Worm (Caenorhabditis elegans) whole organism, L2 larva: Measurements from ENCODE around the gene sri-38.
"Not testable (repeated sequence)": the region's sequence is repeated elsewhere in the genome, so short reads cannot be mapped to it uniquely, and the experiment has no call there.

ENCODE experiments used
- C34F6.9 ChIP-seq: fragments of 150-350 bp; optimal IDR thresholded peaks from 2 replicates; lab custom pipeline; 2014; ENCODE audit warnings: missing biosample characterization, missing genetic modification characterization
- R02D3.7 ChIP-seq: fragments of 150-350 bp; optimal IDR thresholded peaks from 2 replicates; lab custom pipeline; 2014; ENCODE audit warnings: missing biosample characterization, missing genetic modification characterization
- aly-2 ChIP-seq: fragments of 150-350 bp; optimal IDR thresholded peaks from 2 replicates; lab custom pipeline; 2014; ENCODE audit warnings: missing biosample characterization, missing genetic modification characterization
- blmp-1 ChIP-seq: sonication (generic microtip); optimal IDR thresholded peaks from 2 replicates; lab custom pipeline; 2017; ENCODE audit warnings: missing genetic modification characterization, mild to moderate bottlenecking, missing compliant biosample characterization, antibody characterized with exemption, moderate library complexity; ENCODE audit not compliant: insufficient read depth
- crh-2 ChIP-seq: sonication (generic microtip); optimal IDR thresholded peaks from 2 replicates; lab custom pipeline; 2017; ENCODE audit warnings: missing biosample characterization, missing genetic modification characterization
- dmd-4 ChIP-seq: sonication (generic microtip); optimal IDR thresholded peaks from 2 replicates; lab custom pipeline; 2017; ENCODE audit warnings: missing biosample characterization, missing genetic modification characterization
- elt-3 ChIP-seq: sonication (generic microtip); optimal IDR thresholded peaks from 2 replicates; lab custom pipeline; 2017; ENCODE audit warnings: missing biosample characterization, missing genetic modification characterization
- fos-1 ChIP-seq: fragments of 150-350 bp; optimal IDR thresholded peaks from 2 replicates; lab custom pipeline; 2014; ENCODE audit warnings: missing biosample characterization, missing genetic modification characterization
- gmeb-1 ChIP-seq: fragments of 150-350 bp; optimal IDR thresholded peaks from 2 replicates; lab custom pipeline; 2014; ENCODE audit warnings: missing biosample characterization, missing genetic modification characterization
- lin-11 ChIP-seq: fragments of 150-350 bp; sonication (generic microtip); optimal IDR thresholded peaks from 2 replicates; lab custom pipeline; 2014; ENCODE audit warnings: missing biosample characterization, missing genetic modification characterization, inconsistent platforms, mixed read lengths
- lin-13 ChIP-seq: fragments of 150-350 bp; optimal IDR thresholded peaks from 2 replicates; lab custom pipeline; 2014; ENCODE audit warnings: missing biosample characterization, missing genetic modification reagents, missing genetic modification characterization
- lsy-2 ChIP-seq, 2 experiments: fragments of 150-350 bp in 1 of 2; sonication (generic microtip) in 1 of 2; optimal IDR thresholded peaks; 2 replicates each; lab custom pipeline; 2014 to 2017; ENCODE audit warnings: missing biosample characterization in 2 of 2, missing genetic modification characterization in 2 of 2
- mdl-1 ChIP-seq, 2 experiments: fragments of 150-350 bp in 1 of 2; sonication (generic microtip) in 1 of 2; optimal IDR thresholded peaks; 2 replicates each; lab custom pipeline; 2017; ENCODE audit warnings: missing biosample characterization in 2 of 2, missing genetic modification characterization in 2 of 2
- nhr-11 ChIP-seq: fragments of 150-350 bp; optimal IDR thresholded peaks from 2 replicates; lab custom pipeline; 2014; ENCODE audit warnings: missing biosample characterization, missing genetic modification characterization
- nhr-12 ChIP-seq: fragments of 150-350 bp; optimal IDR thresholded peaks from 2 replicates; lab custom pipeline; 2014; ENCODE audit warnings: missing biosample characterization, missing genetic modification characterization
- nhr-21 ChIP-seq: fragments of 150-350 bp; optimal IDR thresholded peaks from 2 replicates; lab custom pipeline; 2014; ENCODE audit warnings: missing biosample characterization, missing genetic modification characterization
- nhr-25 ChIP-seq: fragments of 150-350 bp; sonication (generic microtip); optimal IDR thresholded peaks from 3 replicates; lab custom pipeline; 2014; ENCODE audit warnings: missing biosample characterization, missing genetic modification characterization
- nhr-77 ChIP-seq: fragments of 150-350 bp; optimal IDR thresholded peaks from 2 replicates; lab custom pipeline; 2014; ENCODE audit warnings: missing biosample characterization, missing genetic modification characterization
- peb-1 ChIP-seq: fragments of 150-350 bp; optimal IDR thresholded peaks from 2 replicates; lab custom pipeline; 2014; ENCODE audit warnings: missing biosample characterization, missing genetic modification characterization
- skn-1 ChIP-seq: sonication (generic microtip); optimal IDR thresholded peaks from 2 replicates; lab custom pipeline; 2017; ENCODE audit warnings: missing biosample characterization, missing genetic modification characterization
- sma-9 ChIP-seq, 2 experiments: fragments of 150-350 bp in 1 of 2; sonication (generic microtip) in 1 of 2; optimal IDR thresholded peaks; 2 replicates each; lab custom pipeline; 2014 to 2016; ENCODE audit warnings: missing genetic modification characterization in 2 of 2, mild to moderate bottlenecking in 1 of 2, missing biosample characterization in 1 of 2, missing compliant biosample characterization in 1 of 2, missing genetic modification reagents in 1 of 2, moderate library complexity in 1 of 2
- unc-55 ChIP-seq: fragments of 150-350 bp; sonication (generic microtip); optimal IDR thresholded peaks from 3 replicates; lab custom pipeline; 2014; ENCODE audit warnings: missing biosample characterization, missing genetic modification reagents, missing genetic modification characterization
- unc-62 ChIP-seq: fragments of 150-350 bp; optimal IDR thresholded peaks from 2 replicates; lab custom pipeline; 2014; ENCODE audit warnings: missing biosample characterization, missing genetic modification reagents, missing genetic modification characterization
- zag-1 ChIP-seq: fragments of 150-350 bp; optimal IDR thresholded peaks from 2 replicates; lab custom pipeline; 2014; ENCODE audit warnings: missing biosample characterization, missing genetic modification characterization
- ztf-4 ChIP-seq: fragments of 150-350 bp; optimal IDR thresholded peaks from 2 replicates; lab custom pipeline; 2014; ENCODE audit warnings: missing biosample characterization, missing genetic modification characterization

Gene sri-38

ce11 chrII:2564899-2565298 is 45.8 kb upstream of the sri-38 start, which contains the start of gene usp-39 (continued):
- TF ChIP-seq zag-1 (tag; lab: Kevin White, UChicago), result peak; percentile 13

- peak; percentile 1 to 25 for TF ChIP-seq mdl-1 (tag; optimal IDR thresholded peaks at IDR 0.05; lab: Kevin White, UChicago)
These were observed 40.2 kb upstream of the sri-38 start for ce11 chrII:2570384-2570964.

ce11 chrII:2578216-2578615 is 32.4 kb upstream of the sri-38 start:
- TF ChIP-seq elt-3 (tag; lab: Kevin White, UChicago), result no peak
- TF ChIP-seq unc-62 (GFP tag; lab: Kevin White, UChicago), result no peak
- TF ChIP-seq C34F6.9 (tag; lab: Kevin White, UChicago), result no peak
- TF ChIP-seq lin-11 (tag; lab: Kevin White, UChicago), result no peak
- no peak for TF ChIP-seq sma-9 (GFP tag; optimal IDR thresholded peaks at IDR 0.05; lab: Kevin White, UChicago)
- TF ChIP-seq sma-9 (tag; optimal IDR thresholded peaks at IDR 0.05; lab: Kevin White, UChicago), result no peak
- no peak for TF ChIP-seq aly-2
- no peak for TF ChIP-seq lsy-2 (tag; optimal IDR thresholded peaks at IDR 0.05; lab: Kevin White, UChicago)
- TF ChIP-seq nhr-77 (tag; lab: Kevin White, UChicago), result no peak
- no peak for TF ChIP-seq peb-1
- no peak for TF ChIP-seq nhr-12 (tag; lab: Kevin White, UChicago)
- no peak for TF ChIP-seq nhr-21 (tag; lab: Kevin White, UChicago)
- TF ChIP-seq nhr-25, result no peak
- no peak for TF ChIP-seq lin-13 (GFP tag; lab: Kevin White, UChicago)
- TF ChIP-seq, all 48 proteins: peak for 0

- TF ChIP-seq crh-2 (tag; lab: Kevin White, UChicago) (no peak), peb-1 (no peak), nhr-11 (no peak), unc-62 (GFP tag; lab: Kevin White, UChicago) (no peak), lin-13 (GFP tag; lab: Kevin White, UChicago) (no peak), unc-55 (GFP tag; lab: Kevin White, UChicago) (no peak), blmp-1 (no peak)
These were observed 27.6 kb upstream of the sri-38 start, which contains the start of gene sri-74 for ce11 chrII:2583044-2583443. TSS of gene sri-74 (minus strand) at chrII:2583144.

DNA sequence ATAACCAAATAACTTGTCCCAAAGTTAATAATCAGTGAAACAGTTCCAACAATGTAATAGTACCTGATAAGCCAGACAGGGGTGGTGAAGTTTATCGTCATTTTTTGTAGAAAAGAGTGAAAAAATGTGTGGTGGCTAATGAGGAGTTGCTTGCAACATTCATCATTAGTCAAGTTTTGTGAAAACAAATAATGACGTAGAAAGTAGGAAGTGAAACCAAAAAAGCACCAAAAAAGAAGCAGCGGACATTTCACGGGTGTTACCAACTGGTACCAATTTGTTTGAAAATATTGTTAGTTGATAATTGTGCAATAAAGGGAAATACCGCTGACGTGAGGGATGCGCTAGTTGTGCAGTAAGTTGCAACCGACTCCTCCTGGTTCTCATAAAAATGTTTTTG is 25.2 kb upstream of the sri-38 start, which contains the start of gene sri-36:
Gene sri-36, minus strand, starts transcription at position 101 of the 400 bp plus-strand sequence.
- TF ChIP-seq dmd-4 (tag; lab: Kevin White, UChicago), result no peak

DNA sequence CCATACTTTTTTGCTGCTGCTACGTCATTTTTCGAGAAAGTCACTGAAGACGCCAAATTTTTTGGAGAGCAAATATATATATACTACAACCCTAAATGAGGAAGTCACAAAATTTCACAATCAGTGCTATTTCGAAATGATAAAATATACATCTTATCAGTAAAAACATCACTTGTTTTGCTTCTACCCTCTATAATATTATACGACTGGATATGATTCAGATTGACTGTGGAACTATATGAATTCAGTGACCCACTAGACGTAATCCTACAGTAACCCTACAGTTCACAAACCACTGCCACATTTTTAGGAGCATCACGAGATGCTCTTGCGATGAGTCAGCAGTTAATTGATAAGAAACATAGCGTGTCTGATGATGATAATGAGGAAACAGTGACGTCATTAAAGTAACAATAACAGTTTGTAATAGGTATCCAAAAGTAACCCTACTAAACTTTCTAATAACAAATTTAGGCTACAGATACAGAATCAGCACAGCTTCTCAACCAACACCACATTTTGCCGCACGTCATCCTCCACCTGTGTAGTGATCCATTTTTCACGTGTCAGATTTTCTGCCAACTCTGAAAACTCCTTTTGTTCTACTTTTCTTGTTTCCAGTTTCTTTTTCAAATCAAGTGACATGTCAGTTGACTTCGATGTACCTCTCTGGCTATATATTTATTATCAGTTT is 23.7 kb upstream of the sri-38 start, which contains the start of the genes F33H12.7 and sri-39:
Gene F33H12.7, minus strand, starts transcription at position 51 of the 694 bp plus-strand sequence.
Gene sri-39, plus strand, starts transcription at position 644 of the 694 bp plus-strand sequence.
- TF ChIP-seq gmeb-1 (tag; lab: Kevin White, UChicago) (peak; percentile 3), crh-2 (tag; lab: Kevin White, UChicago) (peak; percentile 47), nhr-12 (tag; lab: Kevin White, UChicago) (no peak), ztf-4 (no peak), skn-1 (tag; lab: Kevin White, UChicago) (no peak), sma-9 (GFP tag; optimal IDR thresholded peaks at IDR 0.05; lab: Kevin White, UChicago) (peak; percentile 42), sma-9 (tag; optimal IDR thresholded peaks at IDR 0.05; lab: Kevin White, UChicago) (no peak), fos-1 (tag; lab: Kevin White, UChicago) (peak; percentile 89)

- not testable (repeated sequence) for TF ChIP-seq R02D3.7 (tag; lab: Kevin White, UChicago); gmeb-1 (tag; lab: Kevin White, UChicago); nhr-11
These were observed 10.5 kb upstream of the sri-38 start, which contains the start of gene F33H12.1 for ce11 chrII:2600176-2600575. TSS of gene F33H12.1 (plus strand) at chrII:2600476.
